Fruit fly (Drosophila melanogaster): Measurements from ENCODE around the gene CG33098.

The CG33098 gene

dm6 chr3R:12429120-12429610 is 42.2 kb downstream of the CG33098 start, which contains the start of the genes CG5641 and CG5245:
Gene CG5641, minus strand, starts transcription at chr3R:12429282.
Gene CG5245, plus strand, starts transcription at chr3R:12429560.
- TF ChIP-seq insv (optimal IDR thresholded peaks at IDR 0.05) (no peak), psq (optimal IDR thresholded peaks at IDR 0.05) (no peak), h (optimal IDR thresholded peaks at IDR 0.05) (no peak), ttk (optimal IDR thresholded peaks at IDR 0.05) (no peak), Myc (optimal IDR thresholded peaks at IDR 0.05) (no peak), Sin3A (optimal IDR thresholded peaks at IDR 0.05) (no peak)

dm6 chr3R:12431030-12431489 is 44.1 kb downstream of the CG33098 start, which contains the start of gene Prosalpha2:
Gene Prosalpha2, plus strand, starts transcription at chr3R:12431321.
- no peak for TF ChIP-seq Myc (optimal IDR thresholded peaks at IDR 0.05)
- TF ChIP-seq h (optimal IDR thresholded peaks at IDR 0.05): no peak
- TF ChIP-seq psq (optimal IDR thresholded peaks at IDR 0.05): no peak
- no peak for TF ChIP-seq insv (optimal IDR thresholded peaks at IDR 0.05)
- TF ChIP-seq ttk (optimal IDR thresholded peaks at IDR 0.05): no peak
- TF ChIP-seq Sin3A (optimal IDR thresholded peaks at IDR 0.05): no peak

- TF ChIP-seq h (optimal IDR thresholded peaks at IDR 0.05) (no peak), insv (optimal IDR thresholded peaks at IDR 0.05) (no peak), ttk (optimal IDR thresholded peaks at IDR 0.05) (no peak), Myc (optimal IDR thresholded peaks at IDR 0.05) (no peak), Sin3A (optimal IDR thresholded peaks at IDR 0.05) (no peak), psq (optimal IDR thresholded peaks at IDR 0.05) (no peak)
Observed at dm6 chr3R:12433764-12434163, 46.8 kb downstream of the CG33098 start, which contains the start of the genes Aos1 and Srlp. Gene Aos1, minus strand, starts transcription at chr3R:12433822. Gene Srlp, plus strand, starts transcription at chr3R:12434098.

dm6 chr3R:12435948-12436347 is 49.0 kb downstream of the CG33098 start, which contains the start of gene Desat2:
Gene Desat2, plus strand, starts transcription at chr3R:12436248.
- TF ChIP-seq insv (optimal IDR thresholded peaks at IDR 0.05) (no peak), ttk (optimal IDR thresholded peaks at IDR 0.05) (no peak), psq (optimal IDR thresholded peaks at IDR 0.05) (no peak), h (optimal IDR thresholded peaks at IDR 0.05) (no peak), Sin3A (optimal IDR thresholded peaks at IDR 0.05) (no peak)
